Worm (Caenorhabditis elegans): ENCODE measurements around the gene str-64.

ce11 chrV:3266189-3266588, 16.9 kb upstream of the str-64 start, which contains the start of gene T28A11.17:
- no peak for TF ChIP-seq tab-1 (GFP tag; IDR thresholded peaks at IDR 0.05)
- no peak for TF ChIP-seq med-1 (GFP tag; optimal IDR thresholded peaks at IDR 0.05; ENCODE audit: insufficient read depth)
- TF ChIP-seq cog-1 (tag; optimal IDR thresholded peaks at IDR 0.05) = no peak
